Worm (Caenorhabditis elegans) whole organism, early embryonic: ENCODE data around the gene shw-3.

Experiments used
- B0310.2 ChIP-seq: sonication (generic microtip); optimal IDR thresholded peaks from 2 replicates; lab custom pipeline; 2016; ENCODE audit warnings: mild to moderate bottlenecking, missing genetic modification characterization, missing compliant biosample characterization
- F13C5.2 ChIP-seq: sonication (generic microtip); optimal IDR thresholded peaks from 2 replicates; lab custom pipeline; 2017; ENCODE audit warnings: mild to moderate bottlenecking, missing genetic modification characterization, inconsistent platforms, missing compliant biosample characterization
- aly-1 ChIP-seq: sonication (generic microtip); optimal IDR thresholded peaks from 2 replicates; lab custom pipeline; 2016; ENCODE audit warnings: missing genetic modification characterization, missing compliant biosample characterization
- ama-1 ChIP-seq: fragments of 150-350 bp; optimal IDR thresholded peaks from 2 replicates; lab custom pipeline; 2014
- ceh-13 ChIP-seq: fragments of 200-800 bp; sonication (Bioruptor generic); optimal IDR thresholded peaks from 2 replicates; lab custom pipeline; 2018; ENCODE audit warnings: mild to moderate bottlenecking, missing genetic modification characterization, missing compliant biosample characterization
- ceh-36 ChIP-seq: sonication (generic microtip); optimal IDR thresholded peaks from 2 replicates; lab custom pipeline; 2016; ENCODE audit warnings: missing genetic modification characterization, inconsistent platforms, missing compliant biosample characterization
- ets-7 ChIP-seq: sonication (generic microtip); optimal IDR thresholded peaks from 2 replicates; lab custom pipeline; 2016; ENCODE audit warnings: missing genotype, missing genetic modification characterization, missing compliant biosample characterization
- flt-1 ChIP-seq: fragments of 200-800 bp; sonication (Bioruptor generic); IDR thresholded peaks from 2 replicates; pipeline ENCODE4 v1.3.6; 2022; ENCODE audit warnings: missing genetic modification characterization, missing compliant biosample characterization
- hmbx-1 ChIP-seq: sonication (generic microtip); optimal IDR thresholded peaks from 2 replicates; lab custom pipeline; 2016; ENCODE audit warnings: mild to moderate bottlenecking, missing genetic modification characterization, missing compliant biosample characterization
- hmg-4 ChIP-seq: fragments of 200-800 bp; sonication (Bioruptor generic); optimal IDR thresholded peaks from 2 replicates; lab custom pipeline; 2018; ENCODE audit warnings: mild to moderate bottlenecking, missing genetic modification characterization, missing compliant biosample characterization
- hnd-1 ChIP-seq: sonication (generic microtip); optimal IDR thresholded peaks from 2 replicates; lab custom pipeline; 2016; ENCODE audit warnings: missing genetic modification characterization, missing compliant biosample characterization
- pes-1 ChIP-seq: fragments of 200-800 bp; sonication (Bioruptor generic); IDR thresholded peaks from 2 replicates; pipeline ENCODE4 v1.3.6; 2022; ENCODE audit warnings: missing genetic modification reagents, missing genetic modification characterization, missing compliant biosample characterization
- scrt-1 ChIP-seq: fragments of 200-800 bp; sonication (Bioruptor generic); IDR thresholded peaks from 2 replicates; pipeline ENCODE4 v1.3.6; 2022; ENCODE audit warnings: missing genetic modification characterization, missing compliant biosample characterization
- sea-1 ChIP-seq: fragments of 200-800 bp; sonication (Bioruptor generic); conservative IDR thresholded peaks from 2 replicates; pipeline ENCODE4 v1.3.6; 2022; ENCODE audit warnings: missing genetic modification characterization, missing compliant biosample characterization
- tbx-11 ChIP-seq: fragments of 200-800 bp; sonication (Bioruptor generic); IDR thresholded peaks from 2 replicates; pipeline ENCODE4 v1.3.6; 2022; ENCODE audit warnings: missing genetic modification characterization, missing compliant biosample characterization
- tbx-37 ChIP-seq: fragments of 200-800 bp; sonication (Bioruptor generic); conservative IDR thresholded peaks from 2 replicates; pipeline ENCODE4 v1.3.6; 2022; ENCODE audit warnings: missing genetic modification reagents, missing genetic modification characterization, missing compliant biosample characterization
- tra-4 ChIP-seq: sonication (generic microtip); optimal IDR thresholded peaks from 2 replicates; lab custom pipeline; 2017; ENCODE audit warnings: missing genetic modification characterization, missing compliant biosample characterization

shw-3 gene

DNA sequence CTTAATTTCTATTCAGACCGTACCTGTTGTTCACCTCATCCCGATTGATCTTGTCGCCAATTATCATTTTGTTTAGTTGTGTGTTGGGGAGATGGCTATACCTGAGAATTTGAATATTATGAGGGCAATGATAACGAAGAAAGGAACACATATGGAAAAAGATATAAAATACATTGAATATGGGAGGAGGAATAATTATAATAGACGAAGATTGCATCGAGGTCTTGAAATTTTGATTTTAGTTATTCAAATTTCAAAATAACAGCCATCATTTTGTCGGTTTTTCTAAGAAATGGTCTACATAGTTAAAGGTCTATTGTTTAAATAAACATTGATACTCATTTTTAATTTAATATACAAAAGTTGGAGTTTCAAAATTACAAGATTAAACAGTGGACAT lies at the start of gene shw-3:
Gene shw-3 (minus strand): TSS at position 101 of the 400 bp plus-strand sequence.
- TF ChIP-seq tbx-11 (GFP tag; lab: Robert Waterston, UW) (no peak), hnd-1 (tag; lab: Kevin White, UChicago) (no peak), B0310.2 (tag; lab: Kevin White, UChicago) (no peak), hmg-4 (GFP tag; lab: Kevin White, UChicago) (no peak), pes-1 (GFP tag; lab: Robert Waterston, UW) (no peak), tbx-37 (GFP tag; lab: Robert Waterston, UW) (no peak), hmbx-1 (no peak), ceh-36 (tag; lab: Kevin White, UChicago) (no peak), scrt-1 (no peak)

DNA sequence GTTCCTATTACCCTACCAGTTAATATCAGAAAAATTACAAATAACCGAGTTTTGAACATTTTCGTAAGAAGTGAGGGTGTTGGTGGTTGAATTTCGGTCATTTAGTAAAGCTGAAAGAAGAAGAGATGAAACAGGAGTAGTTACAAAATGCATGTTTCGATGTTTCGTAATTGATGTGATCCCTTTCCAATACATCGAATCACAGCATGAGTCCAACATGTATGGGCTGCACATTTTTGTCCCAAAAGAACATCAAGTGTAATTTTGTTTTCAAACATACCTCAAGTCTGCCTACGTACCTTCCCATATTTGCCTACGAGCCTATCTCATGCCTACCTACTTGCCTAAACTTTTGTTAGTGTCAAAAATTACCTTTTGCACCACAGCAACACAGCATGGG lies 49.5 kb upstream of the shw-3 start, which contains the start of gene W07G4.2:
Gene W07G4.2 (minus strand): TSS at position 101 of the 400 bp plus-strand sequence.
- TF ChIP-seq hmg-4 (GFP tag; lab: Kevin White, UChicago) = no peak
- TF ChIP-seq F13C5.2 = no peak
- no peak for TF ChIP-seq ama-1 (lab: Kevin White, UChicago)
- no peak for TF ChIP-seq aly-1
- no peak for TF ChIP-seq tra-4
- TF ChIP-seq flt-1 (GFP tag; lab: Robert Waterston, UW) = no peak
- no peak for TF ChIP-seq hmbx-1
- TF ChIP-seq B0310.2 (tag; lab: Kevin White, UChicago) = no peak
- TF ChIP-seq tbx-11 (GFP tag; lab: Robert Waterston, UW) = no peak
- TF ChIP-seq ceh-13 (GFP tag; lab: Kevin White, UChicago) = no peak
- no peak for TF ChIP-seq sea-1 (GFP tag; lab: Robert Waterston, UW)

DNA sequence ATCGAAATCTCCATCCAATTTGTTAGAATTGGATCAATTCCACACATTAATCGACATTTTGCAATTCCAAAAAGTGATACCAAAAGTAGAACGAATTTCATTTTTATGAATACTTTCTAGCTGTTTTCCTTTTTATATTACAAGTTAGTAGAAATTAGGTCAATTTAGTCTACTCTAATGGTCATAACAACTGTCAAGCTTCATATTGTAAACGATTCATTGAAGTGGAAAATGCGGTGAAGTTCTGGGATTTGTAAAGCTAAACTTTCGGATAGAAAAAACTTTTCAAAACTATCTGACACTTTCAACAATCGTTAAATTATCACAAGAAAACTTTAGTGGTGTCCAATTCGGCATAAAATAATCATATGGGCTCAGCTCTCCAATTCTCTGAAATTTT lies 47.6 kb upstream of the shw-3 start, which contains the start of gene W07G4.7:
Gene W07G4.7 (minus strand): TSS at position 101 of the 400 bp plus-strand sequence.
- TF ChIP-seq pes-1 (GFP tag; lab: Robert Waterston, UW) (no peak), ets-7 (tag; lab: Kevin White, UChicago) (no peak), F13C5.2 (no peak), ceh-13 (GFP tag; lab: Kevin White, UChicago) (no peak), tra-4 (no peak), ceh-36 (tag; lab: Kevin White, UChicago) (no peak), scrt-1 (no peak), flt-1 (GFP tag; lab: Robert Waterston, UW) (no peak), tbx-37 (GFP tag; lab: Robert Waterston, UW) (no peak)

DNA sequence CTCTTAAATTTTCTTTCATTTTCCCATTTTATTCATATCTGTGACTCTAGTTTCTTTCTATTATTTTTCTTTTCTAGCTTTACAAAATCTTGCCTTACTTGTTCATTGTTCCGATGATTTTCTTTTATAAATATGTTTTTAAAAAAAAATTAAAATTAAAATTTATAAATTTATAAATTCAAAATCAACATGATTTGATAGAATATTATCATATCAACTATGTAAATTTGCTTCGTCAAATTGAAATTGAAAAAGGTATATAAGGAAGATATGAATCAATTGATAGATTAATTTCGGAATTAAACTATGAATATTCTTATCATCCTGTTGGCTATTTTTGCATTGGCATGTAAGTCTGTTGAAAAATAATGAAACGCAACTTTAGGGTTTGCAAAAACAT lies 46.3 kb upstream of the shw-3 start, which contains the start of gene W07G4.1:
Gene W07G4.1 (plus strand): TSS at position 301 of the 400 bp plus-strand sequence.
- TF ChIP-seq sea-1 (GFP tag; lab: Robert Waterston, UW) = no peak
- TF ChIP-seq tbx-11 (GFP tag; lab: Robert Waterston, UW) = no peak
- TF ChIP-seq hmbx-1 = no peak
- TF ChIP-seq aly-1 = no peak
- TF ChIP-seq ceh-13 (GFP tag; lab: Kevin White, UChicago) = no peak
- no peak for TF ChIP-seq B0310.2 (tag; lab: Kevin White, UChicago)
- no peak for TF ChIP-seq ets-7 (tag; lab: Kevin White, UChicago)
- TF ChIP-seq tbx-37 (GFP tag; lab: Robert Waterston, UW) = no peak
- no peak for TF ChIP-seq ama-1 (lab: Kevin White, UChicago)
- TF ChIP-seq tra-4 = no peak
- TF ChIP-seq scrt-1 = no peak
- TF ChIP-seq ceh-36 (tag; lab: Kevin White, UChicago) = no peak
- no peak for TF ChIP-seq hmg-4 (GFP tag; lab: Kevin White, UChicago)
- TF ChIP-seq pes-1 (GFP tag; lab: Robert Waterston, UW) = no peak
- TF ChIP-seq hnd-1 (tag; lab: Kevin White, UChicago) = no peak
- no peak for TF ChIP-seq F13C5.2
- TF ChIP-seq flt-1 (GFP tag; lab: Robert Waterston, UW) = no peak

DNA sequence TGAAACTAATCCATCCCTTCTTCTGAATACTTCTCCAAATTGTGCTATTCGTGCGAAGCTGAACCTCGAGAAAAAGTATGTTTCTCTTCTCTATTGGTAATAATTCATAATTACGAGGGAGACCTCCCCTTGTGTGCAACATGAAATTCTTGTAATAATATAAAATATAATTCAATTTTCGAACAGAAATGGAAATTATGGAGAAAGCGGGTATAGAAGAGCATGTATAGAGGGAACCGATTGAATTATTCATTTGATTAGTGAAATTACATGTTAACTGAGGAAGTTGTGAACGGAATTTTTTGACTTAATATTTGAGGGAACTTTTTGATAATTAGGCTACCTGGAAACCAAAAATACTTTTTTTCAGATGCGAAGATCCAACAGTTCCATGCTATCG lies 41.9 kb upstream of the shw-3 start:
- TF ChIP-seq aly-1 = no peak
- no peak for TF ChIP-seq F13C5.2
- TF ChIP-seq ama-1 (lab: Kevin White, UChicago) = no peak
- TF ChIP-seq scrt-1 = no peak
- TF ChIP-seq flt-1 (GFP tag; lab: Robert Waterston, UW) = no peak
- no peak for TF ChIP-seq sea-1 (GFP tag; lab: Robert Waterston, UW)
- TF ChIP-seq ceh-13 (GFP tag; lab: Kevin White, UChicago) = no peak
- TF ChIP-seq hnd-1 (tag; lab: Kevin White, UChicago) = no peak
- no peak for TF ChIP-seq tra-4
- no peak for TF ChIP-seq B0310.2 (tag; lab: Kevin White, UChicago)

DNA sequence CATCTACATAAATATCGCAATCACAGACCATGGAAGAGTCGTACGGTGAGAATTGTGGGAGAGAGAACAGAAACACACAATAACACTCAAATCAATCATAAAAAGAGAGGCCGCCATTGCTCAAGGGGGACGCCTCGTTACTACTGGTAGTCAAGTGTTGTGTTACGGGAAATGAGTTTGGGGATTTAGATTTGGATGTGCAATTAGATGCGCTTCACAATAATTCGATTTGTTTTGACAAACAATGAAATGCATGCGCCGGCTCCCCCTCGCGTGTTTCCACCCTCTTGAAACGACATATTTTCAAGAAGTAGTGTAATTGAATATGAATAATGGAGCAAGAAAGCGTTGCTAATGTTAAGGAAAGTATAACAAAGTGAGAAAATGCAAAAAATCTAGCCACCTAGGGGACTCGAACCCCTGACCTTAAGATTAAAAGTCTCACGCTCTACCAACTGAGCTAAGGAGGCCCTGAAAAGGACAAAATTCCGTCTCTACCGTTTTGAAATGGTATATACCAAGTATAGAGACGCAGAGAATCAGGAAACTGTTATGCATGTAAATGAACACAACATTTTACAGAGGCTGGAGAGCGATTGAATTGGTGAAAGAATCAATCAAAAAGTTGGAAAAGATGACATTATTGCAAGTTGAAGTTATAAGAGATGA lies 39.8 kb upstream of the shw-3 start:
- TF ChIP-seq hmbx-1 (no peak), pes-1 (GFP tag; lab: Robert Waterston, UW) (no peak), F13C5.2 (no peak), scrt-1 (no peak), tbx-37 (GFP tag; lab: Robert Waterston, UW) (no peak), sea-1 (GFP tag; lab: Robert Waterston, UW) (no peak), ceh-36 (tag; lab: Kevin White, UChicago) (no peak), hnd-1 (tag; lab: Kevin White, UChicago) (no peak), tra-4 (no peak), aly-1 (no peak), tbx-11 (GFP tag; lab: Robert Waterston, UW) (no peak), B0310.2 (tag; lab: Kevin White, UChicago) (no peak), ets-7 (tag; lab: Kevin White, UChicago) (no peak)

DNA sequence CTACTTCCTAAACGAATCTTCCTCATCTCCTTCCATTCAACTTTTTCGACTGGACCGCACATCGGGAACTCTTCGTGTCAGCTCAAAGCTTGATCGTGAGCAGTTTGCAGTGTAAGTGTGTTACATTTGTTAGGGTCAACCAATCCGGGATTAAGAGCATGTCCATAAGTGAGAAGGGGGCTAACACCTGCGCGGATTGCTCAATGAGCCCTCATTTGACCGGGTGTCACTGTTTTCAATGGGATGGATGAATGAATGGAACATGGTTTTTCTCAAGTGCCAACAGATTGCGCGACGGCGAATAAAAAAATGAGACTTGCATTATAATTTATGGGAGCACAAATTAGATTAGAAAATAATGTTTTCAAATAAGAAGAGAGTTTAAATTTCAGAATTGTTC lies 38.3 kb upstream of the shw-3 start:
- TF ChIP-seq tbx-37 (GFP tag; lab: Robert Waterston, UW) = no peak
- no peak for TF ChIP-seq flt-1 (GFP tag; lab: Robert Waterston, UW)
- no peak for TF ChIP-seq F13C5.2
- no peak for TF ChIP-seq sea-1 (GFP tag; lab: Robert Waterston, UW)
- TF ChIP-seq B0310.2 (tag; lab: Kevin White, UChicago) = no peak
- no peak for TF ChIP-seq aly-1
- no peak for TF ChIP-seq hmbx-1
- TF ChIP-seq ama-1 (lab: Kevin White, UChicago) = no peak
- TF ChIP-seq tbx-11 (GFP tag; lab: Robert Waterston, UW) = no peak
- no peak for TF ChIP-seq ceh-13 (GFP tag; lab: Kevin White, UChicago)
- no peak for TF ChIP-seq ets-7 (tag; lab: Kevin White, UChicago)
